Fruit fly (Drosophila melanogaster) whole organism, embryonic: Measurements from ENCODE around the gene Catsup.

ENCODE experiments used
- CG14965 ChIP-seq: fragments of 200-800 bp; sonication (Bioruptor generic); optimal IDR thresholded peaks from 2 replicates; lab custom pipeline; 2016; ENCODE audit warnings: missing biosample characterization, missing genetic modification characterization, borderline replicate concordance
- HLHmδ ChIP-seq: fragments of 200-800 bp; sonication (Bioruptor generic); optimal IDR thresholded peaks from 2 replicates; lab custom pipeline; 2018; ENCODE audit warnings: missing biosample characterization, mild to moderate bottlenecking, missing genetic modification characterization, moderate library complexity
- Hand ChIP-seq: fragments of 200-800 bp; sonication (Bioruptor generic); optimal IDR thresholded peaks from 2 replicates; lab custom pipeline; 2017; ENCODE audit warnings: mild to moderate bottlenecking, missing biosample characterization, missing genetic modification reagents, missing genetic modification characterization
- Kr ChIP-seq: fragments of 200-800 bp; sonication (Bioruptor generic); optimal IDR thresholded peaks from 2 replicates; lab custom pipeline; 2017; ENCODE audit warnings: missing biosample characterization, mild to moderate bottlenecking, missing genetic modification characterization
- pnt ChIP-seq: fragments of 200-800 bp; sonication (Bioruptor generic); optimal IDR thresholded peaks from 3 replicates; lab custom pipeline; 2016; ENCODE audit warnings: missing biosample characterization, missing genetic modification characterization

DNA sequence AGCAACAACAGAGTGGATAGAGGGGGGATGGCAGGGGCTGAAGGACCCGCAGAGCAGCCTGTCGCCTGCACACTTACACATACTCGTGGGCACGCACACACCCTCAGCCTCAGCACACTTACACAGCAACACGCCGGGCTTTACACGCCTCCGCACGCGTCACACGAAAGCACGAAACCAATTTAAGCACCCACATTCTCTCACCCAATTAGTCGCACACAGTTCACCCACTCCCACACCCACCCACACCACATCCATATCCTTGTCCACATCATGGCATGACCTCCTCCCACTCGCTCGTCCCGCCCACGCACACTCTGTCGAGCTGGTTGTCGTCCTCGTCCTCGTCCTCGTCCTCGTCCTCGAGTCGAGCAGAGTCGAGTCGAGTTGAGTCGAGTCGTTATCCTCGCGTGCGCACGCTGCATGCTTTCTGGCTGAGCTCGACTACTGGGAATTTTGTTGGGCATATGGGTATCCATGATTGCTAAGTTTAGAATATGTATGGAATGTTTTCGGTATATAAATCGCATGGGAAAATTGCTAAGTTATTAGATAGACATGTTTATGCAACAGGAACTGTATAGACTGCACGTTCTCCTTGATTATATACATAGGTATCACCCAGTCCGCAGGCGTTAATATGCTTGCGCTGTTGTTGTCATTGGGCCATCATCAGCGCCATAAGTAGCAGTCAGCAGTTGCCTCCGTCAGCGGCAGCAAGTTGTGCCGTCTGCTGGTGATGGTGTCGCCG lies 29.6 kb upstream of the Catsup start:
- peak; percentile 88 for TF ChIP-seq Hand
- TF ChIP-seq pnt = peak; percentile 85
- no peak for TF ChIP-seq HLHmδ (GFP tag; lab: Kevin White, UChicago)
- peak; percentile 7 for TF ChIP-seq CG14965
- TF ChIP-seq Kr = no peak
